Worm (Caenorhabditis elegans) whole organism, early embryonic: ENCODE measurements around the gene srh-283.

Experiments
- B0310.2 ChIP-seq: sonication (generic microtip); optimal IDR thresholded peaks from 2 replicates; lab custom pipeline; 2016; ENCODE audit warnings: mild to moderate bottlenecking, missing genetic modification characterization, missing compliant biosample characterization
- aly-1 ChIP-seq: sonication (generic microtip); optimal IDR thresholded peaks from 2 replicates; lab custom pipeline; 2016; ENCODE audit warnings: missing genetic modification characterization, missing compliant biosample characterization
- ama-1 ChIP-seq: fragments of 150-350 bp; optimal IDR thresholded peaks from 2 replicates; lab custom pipeline; 2014
- ceh-13 ChIP-seq: fragments of 200-800 bp; sonication (Bioruptor generic); optimal IDR thresholded peaks from 2 replicates; lab custom pipeline; 2018; ENCODE audit warnings: mild to moderate bottlenecking, missing genetic modification characterization, missing compliant biosample characterization
- ceh-36 ChIP-seq: sonication (generic microtip); optimal IDR thresholded peaks from 2 replicates; lab custom pipeline; 2016; ENCODE audit warnings: missing genetic modification characterization, inconsistent platforms, missing compliant biosample characterization
- ets-7 ChIP-seq: sonication (generic microtip); optimal IDR thresholded peaks from 2 replicates; lab custom pipeline; 2016; ENCODE audit warnings: missing genotype, missing genetic modification characterization, missing compliant biosample characterization
- flt-1 ChIP-seq: fragments of 200-800 bp; sonication (Bioruptor generic); IDR thresholded peaks from 2 replicates; pipeline ENCODE4 v1.3.6; 2022; ENCODE audit warnings: missing genetic modification characterization, missing compliant biosample characterization
- pes-1 ChIP-seq: fragments of 200-800 bp; sonication (Bioruptor generic); IDR thresholded peaks from 2 replicates; pipeline ENCODE4 v1.3.6; 2022; ENCODE audit warnings: missing genetic modification reagents, missing genetic modification characterization, missing compliant biosample characterization
- scrt-1 ChIP-seq: fragments of 200-800 bp; sonication (Bioruptor generic); IDR thresholded peaks from 2 replicates; pipeline ENCODE4 v1.3.6; 2022; ENCODE audit warnings: missing genetic modification characterization, missing compliant biosample characterization
- sea-1 ChIP-seq: fragments of 200-800 bp; sonication (Bioruptor generic); conservative IDR thresholded peaks from 2 replicates; pipeline ENCODE4 v1.3.6; 2022; ENCODE audit warnings: missing genetic modification characterization, missing compliant biosample characterization
- tbx-37 ChIP-seq: fragments of 200-800 bp; sonication (Bioruptor generic); conservative IDR thresholded peaks from 2 replicates; pipeline ENCODE4 v1.3.6; 2022; ENCODE audit warnings: missing genetic modification reagents, missing genetic modification characterization, missing compliant biosample characterization
- tra-4 ChIP-seq: sonication (generic microtip); optimal IDR thresholded peaks from 2 replicates; lab custom pipeline; 2017; ENCODE audit warnings: missing genetic modification characterization, missing compliant biosample characterization

DNA sequence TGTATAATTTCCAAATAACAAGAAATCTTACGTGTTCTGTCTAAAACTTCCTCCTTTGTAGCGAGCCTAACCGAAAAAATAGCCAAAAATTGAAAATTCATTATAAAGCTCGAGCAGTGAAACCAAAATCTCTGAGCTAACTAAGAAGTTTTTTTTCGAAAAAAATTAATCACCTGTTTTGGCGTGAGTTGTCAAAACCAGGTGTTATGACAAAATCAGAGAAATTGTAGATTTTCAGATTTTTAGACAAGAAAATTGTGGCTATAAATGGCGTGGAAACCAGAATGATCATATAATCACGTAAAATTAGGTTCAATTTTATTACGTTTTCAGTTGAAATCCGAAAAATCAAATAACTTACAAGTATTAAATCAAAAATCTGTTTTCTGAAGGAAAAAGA lies 8.0 kb downstream of the srh-283 start, which contains the start of gene sre-21:
- no peak for TF ChIP-seq ceh-13
- no peak for TF ChIP-seq tra-4 (tag; lab: Kevin White, UChicago)
- no peak for TF ChIP-seq aly-1 (tag; lab: Kevin White, UChicago)
- no peak for TF ChIP-seq ets-7 (tag; lab: Kevin White, UChicago)
- no peak for TF ChIP-seq flt-1 (GFP tag; lab: Robert Waterston, UW)
- no peak for TF ChIP-seq ama-1 (lab: Kevin White, UChicago)
- TF ChIP-seq sea-1 (GFP tag; lab: Robert Waterston, UW) = no peak
- no peak for TF ChIP-seq B0310.2 (tag; lab: Kevin White, UChicago)
- no peak for TF ChIP-seq ceh-36 (tag; lab: Kevin White, UChicago)
- TF ChIP-seq scrt-1 (GFP tag; lab: Robert Waterston, UW) = no peak
- no peak for TF ChIP-seq pes-1 (GFP tag; lab: Robert Waterston, UW)
- TF ChIP-seq tbx-37 (GFP tag; lab: Robert Waterston, UW) = no peak
